Worm (Caenorhabditis elegans) whole organism, L4/young adult: ENCODE data around the gene str-73.

Source experiments
- W03F9.2 ChIP-seq: fragments of 150-350 bp; optimal IDR thresholded peaks from 2 replicates; lab custom pipeline; 2014; ENCODE audit warnings: missing biosample characterization, missing genetic modification characterization
- dao-5 ChIP-seq: sonication (generic microtip); optimal IDR thresholded peaks from 2 replicates; lab custom pipeline; 2016; ENCODE audit warnings: missing genotype, missing genetic modification characterization, moderate library complexity, missing compliant biosample characterization
- him-1 ChIP-seq: sonication (generic microtip); optimal IDR thresholded peaks from 2 replicates; lab custom pipeline; 2016; ENCODE audit warnings: missing genotype, missing genetic modification reagents, missing genetic modification characterization, missing compliant biosample characterization

ce11 chrV:16470916-16471315, 40.9 kb downstream of the str-73 start, which contains the start of gene srh-138:
- TF ChIP-seq W03F9.2 (tag; lab: Kevin White, UChicago) (no peak), dao-5 (tag; lab: Kevin White, UChicago) (no peak), him-1 (tag; lab: Kevin White, UChicago) (no peak)
